Worm (Caenorhabditis elegans): ENCODE results near the gene C33H5.13.

The C33H5.13 gene

ce11 chrIV:7764319-7764718, 27.7 kb downstream of the C33H5.13 start:
- TF ChIP-seq daf-8 (GFP tag; IDR thresholded peaks at IDR 0.05) = no peak
- TF ChIP-seq snpc-1.2 (GFP tag; IDR thresholded peaks at IDR 0.05) = peak; percentile 67; the same call in 1 of the 2 replicates
- TF ChIP-seq aha-1 (tag) = no peak
- TF ChIP-seq nhr-102 (tag; optimal IDR thresholded peaks at IDR 0.05) = no peak
- no peak for TF ChIP-seq F37D6.2 (tag; optimal IDR thresholded peaks at IDR 0.05)
- no peak for TF ChIP-seq lin-39 (tag; optimal IDR thresholded peaks at IDR 0.05)
- TF ChIP-seq unc-62 (GFP tag; optimal IDR thresholded peaks at IDR 0.05 in 1 of 2) = peak in 1 of 2 experiments; percentile 73
- TF ChIP-seq unc-62 (tag; optimal IDR thresholded peaks at IDR 0.05) = no peak
- TF ChIP-seq fos-1 (tag; optimal IDR thresholded peaks at IDR 0.05) = no peak
- no peak for TF ChIP-seq gei-8 (GFP tag; optimal IDR thresholded peaks at IDR 0.05)
- no peak for TF ChIP-seq zag-1 (tag; optimal IDR thresholded peaks at IDR 0.05)
- no peak for TF ChIP-seq lin-29 (GFP tag; IDR thresholded peaks at IDR 0.05)
- TF ChIP-seq Y105C5A.15 (GFP tag; IDR thresholded peaks at IDR 0.05) = no peak
- 0 out of 2 replicates have a peak, but pooled peaks have one; percentile 5 for TF ChIP-seq lin-38 (GFP tag; IDR thresholded peaks at IDR 0.05)

DNA sequence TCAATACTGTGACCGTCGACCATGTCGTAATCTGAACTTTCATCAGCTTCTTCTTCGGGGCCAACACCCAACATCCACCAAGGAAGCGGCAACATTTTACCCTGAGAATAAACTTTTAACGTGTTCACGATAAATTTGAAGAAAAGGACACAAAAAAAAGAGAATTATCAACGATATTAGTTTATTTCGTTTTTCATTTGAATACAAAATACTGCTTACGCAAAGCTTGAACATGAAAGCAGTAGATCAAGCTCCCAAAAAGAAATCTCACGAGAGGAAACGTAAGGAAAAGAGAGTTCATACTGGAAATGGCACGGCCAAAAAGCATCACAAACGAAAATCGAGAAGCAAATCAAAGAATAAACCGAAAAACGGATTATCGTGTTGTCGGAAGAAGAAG, 28.3 kb downstream of the C33H5.13 start, which contains the start of the genes C46A5.6 and C46A5.1:
Gene C46A5.6, minus strand, starts transcription at position 101 of the 400 bp plus-strand sequence.
Gene C46A5.1, plus strand, starts transcription at position 184 of the 400 bp plus-strand sequence.
- TF ChIP-seq zfp-3 (GFP tag; conservative IDR thresholded peaks at IDR 0.05) (no peak), tag-97 (GFP tag; IDR thresholded peaks at IDR 0.05) (no peak), daf-16 (GFP tag; optimal IDR thresholded peaks at IDR 0.05) (no peak), daf-16 (tag; optimal IDR thresholded peaks at IDR 0.05) (no peak), lin-1 (GFP tag; IDR thresholded peaks at IDR 0.05) (no peak), vab-7 (GFP tag; IDR thresholded peaks at IDR 0.05) (no peak), nhr-111 (GFP tag; optimal IDR thresholded peaks at IDR 0.05) (no peak)

ce11 chrIV:7760117-7760516, 31.9 kb downstream of the C33H5.13 start, which contains the start of gene del-7:
Gene del-7 (plus strand): TSS chrIV:7760417.
- TF ChIP-seq ZK546.5 (tag; optimal IDR thresholded peaks at IDR 0.05) = no peak
- TF ChIP-seq egl-27 (tag; optimal IDR thresholded peaks at IDR 0.05) = no peak
- TF ChIP-seq ceh-82 (tag; optimal IDR thresholded peaks at IDR 0.05) = no peak
- TF ChIP-seq nhr-111 (GFP tag; optimal IDR thresholded peaks at IDR 0.05) = no peak
- no peak for TF ChIP-seq F26F4.8 (GFP tag; conservative IDR thresholded peaks at IDR 0.05)
- no peak for TF ChIP-seq sdz-12 (GFP tag; optimal IDR thresholded peaks at IDR 0.05)
- no peak for TF ChIP-seq fkh-10 (GFP tag; optimal IDR thresholded peaks at IDR 0.05)
- no peak for TF ChIP-seq unc-62 (GFP tag; optimal IDR thresholded peaks at IDR 0.05 in 1 of 2)
- TF ChIP-seq unc-62 (tag; optimal IDR thresholded peaks at IDR 0.05) = no peak
- no peak for TF ChIP-seq mep-1 (tag; optimal IDR thresholded peaks at IDR 0.05)
- TF ChIP-seq hmg-1.1 (GFP tag; IDR thresholded peaks at IDR 0.05) = no peak
- no peak for TF ChIP-seq ceh-32 (tag; optimal IDR thresholded peaks at IDR 0.05; ENCODE audit: poor library complexity)
- no peak for TF ChIP-seq daf-8 (GFP tag; IDR thresholded peaks at IDR 0.05)

- TF ChIP-seq ces-1 (GFP tag; optimal IDR thresholded peaks at IDR 0.05) (no peak), F26F4.8 (GFP tag; conservative IDR thresholded peaks at IDR 0.05) (no peak), spr-3 (GFP tag; optimal IDR thresholded peaks at IDR 0.05) (no peak), lin-29 (GFP tag; IDR thresholded peaks at IDR 0.05) (no peak), mes-2 (tag; optimal IDR thresholded peaks at IDR 0.05; ENCODE audit: poor library complexity, severe bottlenecking) (no peak), nhr-10 (tag; optimal IDR thresholded peaks at IDR 0.05) (no peak), gei-8 (GFP tag; optimal IDR thresholded peaks at IDR 0.05) (no peak), nhr-102 (tag; optimal IDR thresholded peaks at IDR 0.05) (no peak), arid-1 (GFP tag; conservative IDR thresholded peaks at IDR 0.05) (no peak), snpc-1.2 (GFP tag; IDR thresholded peaks at IDR 0.05) (no peak), mdt-29 (GFP tag; IDR thresholded peaks at IDR 0.05) (no peak)
Observed at ce11 chrIV:7759527-7759926, 32.5 kb downstream of the C33H5.13 start, which contains the start of gene dsb-3. Gene dsb-3 (minus strand): TSS chrIV:7759627.
